Worm (Caenorhabditis elegans): ENCODE measurements around the gene aqp-1.

Gene aqp-1

ce11 chrII:7251978-7252377 is 13.8 kb upstream of the aqp-1 start, which contains the start of the genes prx-13 and ada-2:
prx-13 (minus strand) TSS chrII:7252015.
ada-2 (plus strand) TSS chrII:7252259.
- TF ChIP-seq zag-1 (tag; optimal IDR thresholded peaks at IDR 0.05), result no peak
- TF ChIP-seq nhr-77 (tag; optimal IDR thresholded peaks at IDR 0.05), result no peak
- no peak for TF ChIP-seq nhr-23 (tag; optimal IDR thresholded peaks at IDR 0.05)
- no peak for TF ChIP-seq pha-4 (tag; optimal IDR thresholded peaks at IDR 0.05)
- TF ChIP-seq nhr-12 (tag; optimal IDR thresholded peaks at IDR 0.05), result no peak
- no peak for TF ChIP-seq elt-1 (tag; optimal IDR thresholded peaks at IDR 0.05)
- no peak for TF ChIP-seq fkh-2 (tag; optimal IDR thresholded peaks at IDR 0.05)
- TF ChIP-seq ceh-82 (tag; optimal IDR thresholded peaks at IDR 0.05), result no peak
- TF ChIP-seq ceh-16 (tag; optimal IDR thresholded peaks at IDR 0.05), result no peak
- no peak for TF ChIP-seq ztf-4 (tag; optimal IDR thresholded peaks at IDR 0.05)
- no peak for TF ChIP-seq nfya-1 (tag; optimal IDR thresholded peaks at IDR 0.05; ENCODE audit: insufficient read depth)
- TF ChIP-seq elt-2 (tag; optimal IDR thresholded peaks at IDR 0.05), result peak; percentile 69
- TF ChIP-seq nhr-25 (tag; optimal IDR thresholded peaks at IDR 0.05), result peak; percentile 38
- TF ChIP-seq nhr-76 (tag; optimal IDR thresholded peaks at IDR 0.05), result no peak
- TF ChIP-seq ceh-9 (tag; optimal IDR thresholded peaks at IDR 0.05), result no peak
- TF ChIP-seq sea-2 (GFP tag; optimal IDR thresholded peaks at IDR 0.05), result no peak
- no peak for TF ChIP-seq snpc-4 (tag; optimal IDR thresholded peaks at IDR 0.05)
- no peak for TF ChIP-seq hmg-11 (tag; optimal IDR thresholded peaks at IDR 0.05)
- no peak for TF ChIP-seq nhr-237 (tag; optimal IDR thresholded peaks at IDR 0.05)
- no peak for TF ChIP-seq eor-1 (tag; optimal IDR thresholded peaks at IDR 0.05)
- TF ChIP-seq pqm-1 (tag; optimal IDR thresholded peaks at IDR 0.05), result peak; percentile 60
- no peak for TF ChIP-seq fkh-10 (GFP tag; optimal IDR thresholded peaks at IDR 0.05)
- no peak for TF ChIP-seq lin-15B (tag; optimal IDR thresholded peaks at IDR 0.05)

- no peak for TF ChIP-seq egl-5 (tag; optimal IDR thresholded peaks at IDR 0.05)
- TF ChIP-seq elt-1 (tag; optimal IDR thresholded peaks at IDR 0.05), result no peak
- TF ChIP-seq fkh-2 (tag; optimal IDR thresholded peaks at IDR 0.05), result no peak
- TF ChIP-seq pqm-1 (tag; optimal IDR thresholded peaks at IDR 0.05), result no peak
- no peak for TF ChIP-seq hmg-11 (tag; optimal IDR thresholded peaks at IDR 0.05)
- TF ChIP-seq zag-1 (tag; optimal IDR thresholded peaks at IDR 0.05), result no peak
- TF ChIP-seq ZK546.5 (tag; optimal IDR thresholded peaks at IDR 0.05), result no peak
- no peak for TF ChIP-seq ceh-28 (tag; optimal IDR thresholded peaks at IDR 0.05)
- TF ChIP-seq nhr-28 (tag; optimal IDR thresholded peaks at IDR 0.05), result no peak
- no peak for TF ChIP-seq pha-4 (tag; optimal IDR thresholded peaks at IDR 0.05)
- no peak for TF ChIP-seq ceh-82 (tag; optimal IDR thresholded peaks at IDR 0.05)
- no peak for TF ChIP-seq tbx-2 (tag; optimal IDR thresholded peaks at IDR 0.05)
- no peak for TF ChIP-seq nhr-237 (tag; optimal IDR thresholded peaks at IDR 0.05)
Measured at ce11 chrII:7245576-7245975, 7.4 kb upstream of the aqp-1 start, which contains the start of gene skpo-3. skpo-3 (plus strand) TSS chrII:7245876.

- no peak for TF ChIP-seq ztf-11 (tag; optimal IDR thresholded peaks at IDR 0.05)
- TF ChIP-seq unc-39 (tag; optimal IDR thresholded peaks at IDR 0.05), result no peak
- no peak for TF ChIP-seq pqm-1 (tag; optimal IDR thresholded peaks at IDR 0.05)
- no peak for TF ChIP-seq skn-1 (tag; optimal IDR thresholded peaks at IDR 0.05)
- TF ChIP-seq pha-4 (tag; optimal IDR thresholded peaks at IDR 0.05), result no peak
- no peak for TF ChIP-seq elt-3 (tag; optimal IDR thresholded peaks at IDR 0.05)
- no peak for TF ChIP-seq snpc-4 (tag; optimal IDR thresholded peaks at IDR 0.05)
- peak; percentile 30 for TF ChIP-seq nhr-25 (tag; optimal IDR thresholded peaks at IDR 0.05)
Measured at ce11 chrII:7242754-7243153, 4.6 kb upstream of the aqp-1 start.

- TF ChIP-seq ama-1 (optimal IDR thresholded peaks at IDR 0.05), result no peak
- no peak for TF ChIP-seq ceh-9 (tag; optimal IDR thresholded peaks at IDR 0.05)
- TF ChIP-seq nhr-25 (tag; optimal IDR thresholded peaks at IDR 0.05), result peak; percentile 66
- no peak for TF ChIP-seq eor-1 (tag; optimal IDR thresholded peaks at IDR 0.05)
- no peak for TF ChIP-seq ceh-16 (tag; optimal IDR thresholded peaks at IDR 0.05)
Measured at ce11 chrII:7239705-7240104, 1.6 kb upstream of the aqp-1 start.

- TF ChIP-seq elt-1 (tag; optimal IDR thresholded peaks at IDR 0.05) (peak; percentile 77), ceh-16 (tag; optimal IDR thresholded peaks at IDR 0.05) (no peak)
Measured at ce11 chrII:7238791-7239190, 642 bp upstream of the aqp-1 start.

- TF ChIP-seq nhr-11 (tag; optimal IDR thresholded peaks at IDR 0.05) (no peak), nhr-25 (tag; optimal IDR thresholded peaks at IDR 0.05) (no peak), pqm-1 (tag; optimal IDR thresholded peaks at IDR 0.05) (peak; percentile 21), ceh-82 (tag; optimal IDR thresholded peaks at IDR 0.05) (no peak), ZK546.5 (tag; optimal IDR thresholded peaks at IDR 0.05) (no peak), elt-3 (tag; optimal IDR thresholded peaks at IDR 0.05) (no peak), lsy-12 (tag; optimal IDR thresholded peaks at IDR 0.05) (no peak), pha-4 (tag; optimal IDR thresholded peaks at IDR 0.05) (no peak), elt-2 (tag; optimal IDR thresholded peaks at IDR 0.05) (peak; percentile 58), aly-2 (tag; optimal IDR thresholded peaks at IDR 0.05) (no peak), ama-1 (optimal IDR thresholded peaks at IDR 0.05) (no peak), nhr-77 (tag; optimal IDR thresholded peaks at IDR 0.05) (no peak), ceh-28 (tag; optimal IDR thresholded peaks at IDR 0.05) (no peak)
Measured at ce11 chrII:7236937-7237336, 1.2 kb downstream of the aqp-1 start.

Measured in whole organism, L3 larva.